Worm (Caenorhabditis elegans) whole organism, early embryonic: ENCODE measurements around the gene tab-1.

ENCODE experiments used
- F13C5.2 ChIP-seq: sonication (generic microtip); optimal IDR thresholded peaks from 2 replicates; lab custom pipeline; 2017; ENCODE audit warnings: mild to moderate bottlenecking, missing genetic modification characterization, inconsistent platforms, missing compliant biosample characterization
- aly-1 ChIP-seq: sonication (generic microtip); optimal IDR thresholded peaks from 2 replicates; lab custom pipeline; 2016; ENCODE audit warnings: missing genetic modification characterization, missing compliant biosample characterization
- ama-1 ChIP-seq: fragments of 150-350 bp; optimal IDR thresholded peaks from 2 replicates; lab custom pipeline; 2014
- ceh-13 ChIP-seq: fragments of 200-800 bp; sonication (Bioruptor generic); optimal IDR thresholded peaks from 2 replicates; lab custom pipeline; 2018; ENCODE audit warnings: mild to moderate bottlenecking, missing genetic modification characterization, missing compliant biosample characterization
- ceh-36 ChIP-seq: sonication (generic microtip); optimal IDR thresholded peaks from 2 replicates; lab custom pipeline; 2016; ENCODE audit warnings: missing genetic modification characterization, inconsistent platforms, missing compliant biosample characterization
- flt-1 ChIP-seq: fragments of 200-800 bp; sonication (Bioruptor generic); IDR thresholded peaks from 2 replicates; pipeline ENCODE4 v1.3.6; 2022; ENCODE audit warnings: missing genetic modification characterization, missing compliant biosample characterization
- hnd-1 ChIP-seq: sonication (generic microtip); optimal IDR thresholded peaks from 2 replicates; lab custom pipeline; 2016; ENCODE audit warnings: missing genetic modification characterization, missing compliant biosample characterization
- tbx-37 ChIP-seq: fragments of 200-800 bp; sonication (Bioruptor generic); conservative IDR thresholded peaks from 2 replicates; pipeline ENCODE4 v1.3.6; 2022; ENCODE audit warnings: missing genetic modification reagents, missing genetic modification characterization, missing compliant biosample characterization

- TF ChIP-seq aly-1 (no peak), hnd-1 (tag; lab: Kevin White, UChicago) (no peak), ceh-13 (GFP tag; lab: Kevin White, UChicago) (no peak), F13C5.2 (tag; lab: Kevin White, UChicago) (no peak), ceh-36 (tag; lab: Kevin White, UChicago) (no peak), ama-1 (lab: Kevin White, UChicago) (no peak), flt-1 (GFP tag; lab: Robert Waterston, UW) (no peak), tbx-37 (GFP tag; lab: Robert Waterston, UW) (no peak)
These were observed 38.0 kb downstream of the tab-1 start for ce11 chrII:6841102-6841501.
